Worm (Caenorhabditis elegans): ENCODE measurements around the gene F18E3.10.

DNA sequence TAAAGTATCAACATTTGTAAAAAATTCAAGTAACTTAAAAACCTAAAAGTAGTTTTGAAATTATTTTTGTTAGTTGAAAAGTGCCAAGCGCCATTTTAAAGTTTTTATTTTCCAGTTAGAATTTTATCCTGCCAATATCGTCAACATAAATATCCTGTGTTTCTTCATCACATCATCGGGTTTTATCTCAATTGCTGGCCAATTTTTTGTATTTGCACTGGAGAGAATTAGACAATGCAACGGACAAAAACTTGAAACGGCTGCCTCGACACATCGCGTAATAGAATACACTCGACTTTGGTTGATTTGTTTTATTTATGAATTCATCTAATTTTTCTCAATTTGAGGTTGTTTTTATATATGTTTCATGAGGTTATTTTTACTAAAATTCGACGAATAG lies 30.8 kb upstream of the F18E3.10 start, which contains the start of gene F25E5.2:
- TF ChIP-seq lin-39 (tag; optimal IDR thresholded peaks at IDR 0.05), result no peak
- no peak for TF ChIP-seq ces-1 (GFP tag; optimal IDR thresholded peaks at IDR 0.05)
- no peak for TF ChIP-seq elt-2 (tag; optimal IDR thresholded peaks at IDR 0.05)
